Fruit fly (Drosophila melanogaster): ENCODE results near the gene CG9331.

- TF ChIP-seq CG8478 (optimal IDR thresholded peaks at IDR 0.05): no peak
- no peak for TF ChIP-seq CTCF (optimal IDR thresholded peaks at IDR 0.05)
These were observed 5.5 kb upstream of the CG9331 start, which contains the start of gene CheB38b for dm6 chr2L:20817170-20817569.

Data from S2 (cell line).